Worm (Caenorhabditis elegans) whole organism, L4 larva: ENCODE data around the gene F59B2.9.
A peak's percentile ranks its signal among the peaks of the same experiment; 100 is the strongest.

ENCODE experiments used
- F10B5.3 ChIP-seq: sonication (generic microtip); optimal IDR thresholded peaks from 2 replicates; lab custom pipeline; 2016; ENCODE audit warnings: mild to moderate bottlenecking, missing genetic modification characterization, missing compliant biosample characterization
- F26F4.8 ChIP-seq: fragments of 200-800 bp; sonication (Bioruptor generic); conservative IDR thresholded peaks from 2 replicates; pipeline ENCODE4 v1.3.6; 2022; ENCODE audit warnings: missing genetic modification characterization, missing compliant biosample characterization
- F37D6.2 ChIP-seq: sonication (generic microtip); optimal IDR thresholded peaks from 2 replicates; lab custom pipeline; 2016; ENCODE audit warnings: mild to moderate bottlenecking, missing genetic modification characterization, missing compliant biosample characterization
- F44E2.7 ChIP-seq: fragments of 200-800 bp; sonication (Bioruptor generic); IDR thresholded peaks from 2 replicates; pipeline ENCODE4 v2.1.2; 2022; ENCODE audit warnings: missing genetic modification characterization, missing compliant biosample characterization
- F49E8.2 ChIP-seq: sonication (generic microtip); optimal IDR thresholded peaks from 2 replicates; lab custom pipeline; 2016; ENCODE audit warnings: missing compliant biosample characterization, mild to moderate bottlenecking, missing genetic modification characterization, borderline replicate concordance
- R02D3.7 ChIP-seq: fragments of 150-350 bp; sonication (generic microtip); optimal IDR thresholded peaks from 3 replicates; lab custom pipeline; 2014; ENCODE audit warnings: missing biosample characterization, missing genetic modification characterization
- T26A8.4 ChIP-seq: fragments of 200-800 bp; sonication (Bioruptor generic); IDR thresholded peaks from 2 replicates; pipeline ENCODE4 v1.3.6; 2022; ENCODE audit warnings: missing genetic modification characterization, missing compliant biosample characterization
- Y105C5A.15 ChIP-seq: fragments of 200-800 bp; sonication (Bioruptor generic); IDR thresholded peaks from 2 replicates; pipeline ENCODE4 v1.3.6; 2022; ENCODE audit warnings: missing genetic modification characterization, missing compliant biosample characterization
- Y48G9A.11 ChIP-seq: fragments of 200-800 bp; sonication (Bioruptor generic); IDR thresholded peaks from 2 replicates; pipeline ENCODE4 v1.3.6; 2022; ENCODE audit warnings: missing genetic modification reagents, missing genetic modification characterization, missing compliant biosample characterization
- aha-1 ChIP-seq: fragments of 150-350 bp; peaks from one replicate; lab custom pipeline; 2014; ENCODE audit warnings: missing biosample characterization, missing genetic modification characterization
- aly-2 ChIP-seq: sonication (generic microtip); optimal IDR thresholded peaks from 2 replicates; lab custom pipeline; 2018; ENCODE audit warnings: missing biosample characterization, missing genetic modification characterization
- ama-1 ChIP-seq: fragments of 150-350 bp; optimal IDR thresholded peaks from 2 replicates; lab custom pipeline; 2014; ENCODE audit warnings: inconsistent platforms, mixed read lengths
- attf-4 ChIP-seq: sonication (generic microtip); optimal IDR thresholded peaks from 3 replicates; lab custom pipeline; 2017; ENCODE audit warnings: missing biosample characterization, missing genetic modification characterization
- ceh-20 ChIP-seq: fragments of 200-800 bp; sonication (Bioruptor generic); IDR thresholded peaks from 2 replicates; pipeline ENCODE4 v1.3.6; 2022; ENCODE audit warnings: missing genetic modification reagents, missing genetic modification characterization, missing compliant biosample characterization
- ceh-28 ChIP-seq: fragments of 150-350 bp; optimal IDR thresholded peaks from 2 replicates; lab custom pipeline; 2014; ENCODE audit warnings: missing biosample characterization, missing genetic modification reagents, missing genetic modification characterization
- ceh-44 ChIP-seq: fragments of 200-800 bp; sonication (Bioruptor generic); IDR thresholded peaks from 2 replicates; pipeline ENCODE4 v1.3.6; 2022; ENCODE audit warnings: missing genetic modification reagents, missing genetic modification characterization, missing compliant biosample characterization
- ces-1 ChIP-seq: fragments of 150-350 bp; sonication (generic microtip); optimal IDR thresholded peaks from 4 replicates; lab custom pipeline; 2014; ENCODE audit warnings: missing biosample characterization, missing genetic modification reagents, missing genetic modification characterization
- cey-2 ChIP-seq: sonication (generic microtip); optimal IDR thresholded peaks from 3 replicates; lab custom pipeline; 2017; ENCODE audit warnings: missing genetic modification characterization, mild to moderate bottlenecking, missing compliant biosample characterization, antibody characterized with exemption, borderline replicate concordance; ENCODE audit not compliant: insufficient read depth
- daf-12 ChIP-seq: fragments of 150-350 bp; optimal IDR thresholded peaks from 2 replicates; lab custom pipeline; 2014; ENCODE audit warnings: missing biosample characterization, missing genetic modification reagents, missing genetic modification characterization
- daf-16 ChIP-seq, 3 experiments: sonication (generic microtip); optimal IDR thresholded peaks; 2 replicates each; lab custom pipeline; 2016 to 2017; ENCODE audit warnings: missing genetic modification characterization in 3 of 3, missing genetic modification reagents in 3 of 3, mild to moderate bottlenecking in 2 of 3, missing compliant biosample characterization in 2 of 3, missing biosample characterization in 1 of 3, moderate library complexity in 1 of 3
- daf-19 ChIP-seq: fragments of 200-800 bp; sonication (Bioruptor generic); conservative IDR thresholded peaks from 2 replicates; pipeline ENCODE4 v1.3.6; 2022; ENCODE audit warnings: missing genetic modification characterization, missing compliant biosample characterization
- daf-8 ChIP-seq: fragments of 200-800 bp; sonication (Bioruptor generic); IDR thresholded peaks from 2 replicates; pipeline ENCODE4 v1.3.6; 2022; ENCODE audit warnings: missing genetic modification characterization, missing compliant biosample characterization
- dmd-8 ChIP-seq: fragments of 200-800 bp; sonication (Bioruptor generic); IDR thresholded peaks from 2 replicates; pipeline ENCODE4 v1.3.6; 2022; ENCODE audit warnings: missing genetic modification characterization, missing compliant biosample characterization
- fkh-10 ChIP-seq: fragments of 150-350 bp; optimal IDR thresholded peaks from 2 replicates; lab custom pipeline; 2014; ENCODE audit warnings: missing biosample characterization, missing genetic modification reagents, missing genetic modification characterization
- gei-8 ChIP-seq: fragments of 200-800 bp; sonication (Bioruptor generic); optimal IDR thresholded peaks from 2 replicates; lab custom pipeline; 2018; ENCODE audit warnings: mild to moderate bottlenecking, missing genetic modification characterization, missing compliant biosample characterization
- hif-1 ChIP-seq, 2 experiments: sonication (generic microtip); optimal IDR thresholded peaks; 2 replicates each; lab custom pipeline; 2016 to 2017; ENCODE audit warnings: missing compliant biosample characterization in 2 of 2, missing genetic modification characterization in 2 of 2, missing genetic modification reagents in 2 of 2, missing genotype in 2 of 2, mild to moderate bottlenecking in 1 of 2
- lim-7 ChIP-seq: fragments of 200-800 bp; sonication (Bioruptor generic); IDR thresholded peaks from 2 replicates; pipeline ENCODE4 v1.3.6; 2022; ENCODE audit warnings: missing genetic modification characterization, missing compliant biosample characterization
- lsy-2 ChIP-seq, 2 experiments: fragments of 150-350 bp in 1 of 2; sonication (generic microtip) in 1 of 2; optimal IDR thresholded peaks; 2 replicates each; lab custom pipeline; 2014 to 2017; ENCODE audit warnings: missing biosample characterization in 2 of 2, missing genetic modification characterization in 2 of 2
- mes-2 ChIP-seq: sonication (generic microtip); optimal IDR thresholded peaks from 2 replicates; lab custom pipeline; 2016; ENCODE audit warnings: missing genotype, mild to moderate bottlenecking, missing genetic modification characterization, missing compliant biosample characterization; ENCODE audit not compliant: poor library complexity, severe bottlenecking
- nhr-10 ChIP-seq: fragments of 150-350 bp; optimal IDR thresholded peaks from 2 replicates; lab custom pipeline; 2014; ENCODE audit warnings: missing biosample characterization, missing genetic modification characterization
- nhr-102 ChIP-seq: sonication (generic microtip); optimal IDR thresholded peaks from 2 replicates; lab custom pipeline; 2016; ENCODE audit warnings: mild to moderate bottlenecking, missing genetic modification characterization, moderate library complexity, missing compliant biosample characterization
- nhr-111 ChIP-seq: fragments of 200-800 bp; sonication (Bioruptor generic); optimal IDR thresholded peaks from 2 replicates; lab custom pipeline; 2018; ENCODE audit warnings: mild to moderate bottlenecking, missing genetic modification characterization, missing compliant biosample characterization
- nhr-41 ChIP-seq: fragments of 200-800 bp; sonication (Bioruptor generic); IDR thresholded peaks from 2 replicates; pipeline ENCODE4 v1.3.6; 2022; ENCODE audit warnings: missing genetic modification reagents, missing genetic modification characterization, missing compliant biosample characterization
- nhr-6 ChIP-seq: fragments of 150-350 bp; optimal IDR thresholded peaks from 2 replicates; lab custom pipeline; 2014; ENCODE audit warnings: missing biosample characterization, missing genetic modification characterization
- pha-4 ChIP-seq, 2 experiments: fragments of 150-350 bp in 1 of 2; fragments of 200-800 bp in 1 of 2; sonication (Bioruptor generic) in 1 of 2; IDR thresholded peaks in 1 of 2; optimal IDR thresholded peaks in 1 of 2; 2 replicates each; pipeline versions ENCODE4 v1.3.6 to Lab custom; 2014 to 2022; ENCODE audit warnings: missing genetic modification characterization in 2 of 2, missing genetic modification reagents in 2 of 2, missing biosample characterization in 1 of 2, missing compliant biosample characterization in 1 of 2
- php-3 ChIP-seq: fragments of 200-800 bp; sonication (Bioruptor generic); IDR thresholded peaks from 2 replicates; pipeline ENCODE4 v1.3.6; 2022; ENCODE audit warnings: missing genetic modification reagents, missing genetic modification characterization, missing compliant biosample characterization
- rbr-2 ChIP-seq: sonication (generic microtip); optimal IDR thresholded peaks from 2 replicates; lab custom pipeline; 2016; ENCODE audit warnings: missing genotype, missing genetic modification characterization, missing compliant biosample characterization
- saeg-2 ChIP-seq: fragments of 200-800 bp; sonication (Bioruptor generic); IDR thresholded peaks from 2 replicates; pipeline ENCODE4 v1.3.6; 2022; ENCODE audit warnings: missing genetic modification reagents, missing genetic modification characterization, missing compliant biosample characterization
- sdz-12 ChIP-seq: fragments of 200-800 bp; sonication (Bioruptor generic); optimal IDR thresholded peaks from 2 replicates; lab custom pipeline; 2018; ENCODE audit warnings: mild to moderate bottlenecking, missing genetic modification characterization, missing compliant biosample characterization
- skn-1 ChIP-seq: fragments of 150-350 bp; optimal IDR thresholded peaks from 2 replicates; lab custom pipeline; 2014; ENCODE audit warnings: missing biosample characterization, missing genetic modification characterization
- snpc-1.2 ChIP-seq: fragments of 200-800 bp; sonication (Bioruptor generic); IDR thresholded peaks from 2 replicates; pipeline ENCODE4 v1.3.6; 2022; ENCODE audit warnings: missing genetic modification reagents, missing genetic modification characterization, missing compliant biosample characterization
- snpc-4 ChIP-seq: fragments of 150-350 bp; optimal IDR thresholded peaks from 2 replicates; lab custom pipeline; 2014; ENCODE audit warnings: missing biosample characterization, missing genetic modification characterization
- tag-97 ChIP-seq: fragments of 200-800 bp; sonication (Bioruptor generic); IDR thresholded peaks from 2 replicates; pipeline ENCODE4 v1.3.6; 2022; ENCODE audit warnings: missing genetic modification characterization, missing compliant biosample characterization
- tra-1 ChIP-seq: fragments of 200-800 bp; sonication (Bioruptor generic); IDR thresholded peaks from 2 replicates; pipeline ENCODE4 v1.3.6; 2022; ENCODE audit warnings: missing genetic modification reagents, missing genetic modification characterization, missing compliant biosample characterization
- unc-39 ChIP-seq: sonication (generic microtip); optimal IDR thresholded peaks from 2 replicates; lab custom pipeline; 2017; ENCODE audit warnings: missing biosample characterization, missing genetic modification characterization
- zag-1 ChIP-seq: fragments of 150-350 bp; optimal IDR thresholded peaks from 2 replicates; lab custom pipeline; 2014; ENCODE audit warnings: missing biosample characterization, missing genetic modification characterization
- zfp-2 ChIP-seq: sonication (generic microtip); optimal IDR thresholded peaks from 2 replicates; lab custom pipeline; 2016; ENCODE audit warnings: mild to moderate bottlenecking, missing genetic modification characterization, missing compliant biosample characterization
- zip-11 ChIP-seq: fragments of 200-800 bp; sonication (Bioruptor generic); IDR thresholded peaks from 2 replicates; pipeline ENCODE4 v1.3.6; 2022; ENCODE audit warnings: missing genetic modification characterization, missing compliant biosample characterization
- zip-2 ChIP-seq: fragments of 150-350 bp; optimal IDR thresholded peaks from 2 replicates; lab custom pipeline; 2014; ENCODE audit warnings: missing biosample characterization, missing genetic modification characterization
- ztf-11 ChIP-seq: fragments of 150-350 bp; optimal IDR thresholded peaks from 2 replicates; lab custom pipeline; 2014; ENCODE audit warnings: missing biosample characterization, missing genetic modification characterization

F59B2.9 gene

DNA sequence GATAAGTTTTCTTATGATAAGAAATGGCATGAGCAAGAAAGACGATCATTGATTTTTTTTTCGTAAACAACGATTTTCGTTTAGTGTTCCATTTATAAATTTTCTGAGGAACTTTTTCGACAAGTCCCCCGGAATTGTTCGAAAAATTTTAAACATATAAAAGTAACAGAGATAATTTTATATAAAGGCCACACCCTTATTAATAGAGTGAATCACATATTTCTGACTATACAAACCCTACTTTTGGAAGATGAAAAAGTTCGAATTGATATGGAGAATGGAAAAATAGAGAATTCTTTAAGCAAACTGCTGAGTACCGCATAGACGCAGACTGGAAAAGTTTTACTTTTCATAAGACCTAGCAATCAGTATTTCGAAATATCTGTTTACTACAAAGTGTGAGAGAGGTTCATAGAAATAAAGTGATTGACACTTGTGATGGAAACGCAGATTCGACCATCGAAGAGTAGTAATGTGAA lies 38.9 kb upstream of the F59B2.9 start (continued):
- TF ChIP-seq F37D6.2 (tag; lab: Kevin White, UChicago) (no peak), tra-1 (GFP tag; lab: Robert Waterston, UW) (peak; percentile 87), snpc-4 (tag; lab: Kevin White, UChicago) (no peak), ceh-28 (tag; lab: Kevin White, UChicago) (peak; percentile 36), fkh-10 (GFP tag; lab: Kevin White, UChicago) (no peak), daf-8 (GFP tag; lab: Robert Waterston, UW) (no peak), F44E2.7 (0 out of 2 replicates have a peak, but pooled peaks have one; percentile 14), pha-4 (GFP tag; IDR thresholded peaks at IDR 0.05; lab: Robert Waterston, UW) (peak; percentile 81), pha-4 (tag; optimal IDR thresholded peaks at IDR 0.05; lab: Kevin White, UChicago) (peak; percentile 82), tag-97 (peak; percentile 43; the same call in 1 of the 2 replicates), lsy-2 (tag; optimal IDR thresholded peaks at IDR 0.05; lab: Kevin White, UChicago) (peak in 1 of 2 experiments; percentile 91), aly-2 (tag; lab: Kevin White, UChicago) (no peak), R02D3.7 (tag; lab: Kevin White, UChicago) (no peak), zip-11 (no peak), ceh-20 (peak; percentile 67; the same call in 1 of the 2 replicates), skn-1 (no peak), nhr-10 (tag; lab: Kevin White, UChicago) (peak; percentile 31), Y105C5A.15 (GFP tag; lab: Robert Waterston, UW) (no peak), F10B5.3 (tag; lab: Kevin White, UChicago) (no peak), F26F4.8 (GFP tag; lab: Robert Waterston, UW) (no peak), F49E8.2 (no peak), Y48G9A.11 (GFP tag; lab: Robert Waterston, UW) (no peak), rbr-2 (tag; lab: Kevin White, UChicago) (peak; percentile 53), lim-7 (peak; percentile 66; the same call in 1 of the 2 replicates), aha-1 (peak; percentile 98), cey-2 (tag; lab: Kevin White, UChicago) (peak; percentile 41), daf-12 (no peak), zfp-2 (no peak), daf-19 (peak; percentile 31; the same call in 1 of the 2 replicates), dmd-8 (no peak), nhr-111 (GFP tag; lab: Kevin White, UChicago) (peak; percentile 58), ama-1 (lab: Kevin White, UChicago) (peak; percentile 90), nhr-6 (tag; lab: Kevin White, UChicago) (peak; percentile 80), T26A8.4 (GFP tag; lab: Robert Waterston, UW) (peak; percentile 89), hif-1 (tag; optimal IDR thresholded peaks at IDR 0.05; lab: Kevin White, UChicago) (peak in 1 of 2 experiments; percentile 37), ceh-44 (GFP tag; lab: Robert Waterston, UW) (no peak), zag-1 (tag; lab: Kevin White, UChicago) (no peak), unc-39 (tag; lab: Kevin White, UChicago) (no peak), mes-2 (tag; lab: Kevin White, UChicago) (peak; percentile 63), nhr-41 (GFP tag; lab: Robert Waterston, UW) (0 out of 2 replicates have a peak, but pooled peaks have one; percentile 43), ztf-11 (no peak), gei-8 (peak; percentile 36), nhr-102 (tag; lab: Kevin White, UChicago) (peak; percentile 18), daf-16 (GFP tag; optimal IDR thresholded peaks at IDR 0.05; lab: Kevin White, UChicago) (peak; percentile 23 to 52), daf-16 (tag; optimal IDR thresholded peaks at IDR 0.05; lab: Kevin White, UChicago) (peak; percentile 97), saeg-2 (GFP tag; lab: Robert Waterston, UW) (0 out of 2 replicates have a peak, but pooled peaks have one; percentile 70), snpc-1.2 (GFP tag; lab: Robert Waterston, UW) (peak; percentile 46; the same call in 1 of the 2 replicates), php-3 (GFP tag; lab: Robert Waterston, UW) (peak; percentile 29; the same call in 1 of the 2 replicates), sdz-12 (GFP tag; lab: Kevin White, UChicago) (peak; percentile 86), attf-4 (tag; lab: Kevin White, UChicago) (peak; percentile 2), zip-2 (tag; lab: Kevin White, UChicago) (peak; percentile 74), ces-1 (no peak)
